Worm (Caenorhabditis elegans) whole organism, L4/young adult: Measurements from ENCODE around the gene ZK402.2.

Experiments used
- W03F9.2 ChIP-seq: fragments of 150-350 bp; optimal IDR thresholded peaks from 2 replicates; lab custom pipeline; 2014; ENCODE audit warnings: missing biosample characterization, missing genetic modification characterization
- dao-5 ChIP-seq: sonication (generic microtip); optimal IDR thresholded peaks from 2 replicates; lab custom pipeline; 2016; ENCODE audit warnings: missing genotype, missing genetic modification characterization, moderate library complexity, missing compliant biosample characterization
- him-1 ChIP-seq: sonication (generic microtip); optimal IDR thresholded peaks from 2 replicates; lab custom pipeline; 2016; ENCODE audit warnings: missing genotype, missing genetic modification reagents, missing genetic modification characterization, missing compliant biosample characterization

DNA sequence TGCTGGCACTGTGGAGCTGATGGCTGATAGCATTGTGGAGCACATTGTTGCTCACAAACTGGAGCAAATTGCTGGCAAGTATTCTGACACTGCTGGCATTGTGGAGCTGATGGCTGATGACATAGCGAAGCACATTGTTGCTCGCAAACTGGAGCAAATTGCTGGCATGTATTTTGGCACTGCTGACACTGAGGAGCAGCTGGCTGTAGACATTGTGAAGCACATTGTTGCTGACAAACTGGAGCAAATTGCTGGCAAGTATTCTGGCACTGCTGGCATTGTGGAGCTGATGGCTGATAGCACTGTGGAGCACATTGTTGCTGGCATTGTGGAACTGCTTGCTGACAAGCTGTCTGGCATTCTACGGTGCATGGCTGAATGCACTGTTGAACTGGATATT, 5.7 kb downstream of the ZK402.2 start:
- TF ChIP-seq him-1 (no peak), dao-5 (no peak), W03F9.2 (tag; lab: Kevin White, UChicago) (no peak)
